Fruit fly (Drosophila melanogaster) whole organism, pupa: Measurements from ENCODE around the gene Jon99Fi.

ENCODE experiments used
- CG14655 ChIP-seq: fragments of 200-800 bp; sonication (Bioruptor generic); optimal IDR thresholded peaks from 3 replicates; lab custom pipeline; 2017; ENCODE audit warnings: mild to moderate bottlenecking, missing biosample characterization, missing genetic modification reagents, missing genetic modification characterization
- CG32121 ChIP-seq: fragments of 200-800 bp; sonication (Bioruptor generic); IDR thresholded peaks from 2 replicates; pipeline ENCODE4 v1.3.6; 2022; ENCODE audit warnings: missing biosample characterization, missing genetic modification characterization
- CG34367 ChIP-seq: fragments of 200-800 bp; sonication (Bioruptor generic); optimal IDR thresholded peaks from 2 replicates; lab custom pipeline; 2018; ENCODE audit warnings: missing biosample characterization, mild to moderate bottlenecking, missing genetic modification characterization
- CG4496 ChIP-seq: fragments of 200-800 bp; sonication (Bioruptor generic); IDR thresholded peaks from 3 replicates; pipeline ENCODE4 v1.3.6; 2022; ENCODE audit warnings: missing biosample characterization, missing genetic modification characterization
- CG8159 ChIP-seq: fragments of 200-800 bp; sonication (Bioruptor generic); optimal IDR thresholded peaks from 3 replicates; lab custom pipeline; 2018; ENCODE audit warnings: missing biosample characterization, mild to moderate bottlenecking, missing genetic modification characterization, moderate library complexity
- D1 ChIP-seq: fragments of 200-800 bp; sonication (Bioruptor generic); optimal IDR thresholded peaks from 2 replicates; lab custom pipeline; 2018; ENCODE audit warnings: missing biosample characterization, mild to moderate bottlenecking, missing genetic modification characterization, moderate library complexity
- EcR ChIP-seq: fragments of 200-800 bp; sonication (Bioruptor generic); optimal IDR thresholded peaks from 3 replicates; lab custom pipeline; 2019; ENCODE audit warnings: missing biosample characterization, missing genetic modification characterization, mild to moderate bottlenecking, moderate library complexity, missing genetic modification reagents
- Ets98B ChIP-seq: fragments of 200-800 bp; sonication (Bioruptor generic); IDR thresholded peaks from 2 replicates; pipeline ENCODE4 v1.3.6; 2022; ENCODE audit warnings: missing biosample characterization, missing genetic modification characterization
- fd96Ca ChIP-seq: fragments of 200-800 bp; sonication (Bioruptor generic); IDR thresholded peaks from 3 replicates; pipeline ENCODE4 v1.3.6; 2022; ENCODE audit warnings: missing biosample characterization, missing genetic modification characterization
- gl ChIP-seq: fragments of 200-800 bp; sonication (Bioruptor generic); optimal IDR thresholded peaks from 2 replicates; lab custom pipeline; 2018; ENCODE audit warnings: missing biosample characterization, mild to moderate bottlenecking, missing genetic modification characterization

dm6 chr3R:30450690-30451343 is 37.9 kb upstream of the Jon99Fi start:
- no peak for TF ChIP-seq CG32121 (GFP tag; lab: Robert Waterston, UW)
- TF ChIP-seq CG4496 (GFP tag; lab: Robert Waterston, UW) = no peak
- no peak for TF ChIP-seq CG8159 (tag; lab: Kevin White, UChicago)
- TF ChIP-seq fd96Ca (GFP tag; lab: Robert Waterston, UW) = no peak
- TF ChIP-seq D1 = no peak
- TF ChIP-seq CG34367 = no peak
- no peak for TF ChIP-seq Ets98B (GFP tag; lab: Robert Waterston, UW)
- TF ChIP-seq gl (tag; lab: Kevin White, UChicago) = no peak
- TF ChIP-seq CG14655 (GFP tag; lab: Kevin White, UChicago) = no peak
- peak; percentile 27 for TF ChIP-seq EcR (GFP tag; lab: Kevin White, UChicago)
